Fruit fly (Drosophila melanogaster): ENCODE measurements around the gene Zmynd10.
A peak's percentile ranks its signal among the peaks of the same experiment; 100 is the strongest.

The Zmynd10 gene

dm6 chr3L:13028740-13029139 lies 2.5 kb upstream of the Zmynd10 start, which contains the start of gene CG17672 (continued):
- TF ChIP-seq Hand (GFP tag; optimal IDR thresholded peaks at IDR 0.05) (no peak), CG4282 (GFP tag; optimal IDR thresholded peaks at IDR 0.05) (no peak), Dfd (GFP tag; optimal IDR thresholded peaks at IDR 0.05) (no peak), knrl (GFP tag; IDR thresholded peaks at IDR 0.05; ENCODE audit: partially characterized antibody) (peak; percentile 22; the same call in 1 of the 3 replicates), sna (GFP tag; IDR thresholded peaks at IDR 0.05; ENCODE audit: partially characterized antibody) (no peak), CG43689 (GFP tag; IDR thresholded peaks at IDR 0.05) (no peak), CG7556 (GFP tag; optimal IDR thresholded peaks at IDR 0.05) (no peak), Doc2 (GFP tag; IDR thresholded peaks at IDR 0.05) (no peak), CG6254 (GFP tag; optimal IDR thresholded peaks at IDR 0.05) (no peak), gcm (GFP tag; optimal IDR thresholded peaks at IDR 0.05) (no peak), klu (GFP tag; IDR thresholded peaks at IDR 0.05) (no peak), ab (GFP tag; optimal IDR thresholded peaks at IDR 0.05) (no peak), chm (GFP tag; IDR thresholded peaks at IDR 0.05) (no peak), ftz-f1 (GFP tag; optimal IDR thresholded peaks at IDR 0.05) (no peak), vvl (GFP tag; IDR thresholded peaks at IDR 0.05) (peak; percentile 45; the same call in 1 of the 2 replicates), bcd (GFP tag; optimal IDR thresholded peaks at IDR 0.05) (no peak), Six4 (GFP tag; optimal IDR thresholded peaks at IDR 0.05) (no peak), CG8478 (optimal IDR thresholded peaks at IDR 0.05) (peak; percentile 71), Dll (GFP tag; IDR thresholded peaks at IDR 0.05; ENCODE audit: partially characterized antibody) (no peak), CG12942 (GFP tag; optimal IDR thresholded peaks at IDR 0.05) (no peak), Poxn (GFP tag; IDR thresholded peaks at IDR 0.05) (no peak), gfzf (GFP tag; optimal IDR thresholded peaks at IDR 0.05) (no peak), Jarid2 (GFP tag; optimal IDR thresholded peaks at IDR 0.05) (peak; percentile 69), CG7839 (tag; optimal IDR thresholded peaks at IDR 0.05) (no peak), HLHmδ (GFP tag; optimal IDR thresholded peaks at IDR 0.05) (no peak), ewg (GFP tag; optimal IDR thresholded peaks at IDR 0.05) (no peak), Med (GFP tag) (peak; percentile 30), pan (optimal IDR thresholded peaks at IDR 0.05) (no peak), pan (GFP tag; optimal IDR thresholded peaks at IDR 0.05 in 1 of 2, IDR thresholded peaks at IDR 0.05 in 1 of 2) (no peak), ci (GFP tag; IDR thresholded peaks at IDR 0.05) (peak; percentile 63; the same call in 1 of the 3 replicates), cato (GFP tag; optimal IDR thresholded peaks at IDR 0.05; ENCODE audit: borderline replicate concordance) (no peak), CG13894 (tag; optimal IDR thresholded peaks at IDR 0.05) (no peak), stwl (tag; optimal IDR thresholded peaks at IDR 0.05) (no peak), kni (GFP tag; optimal IDR thresholded peaks at IDR 0.05) (peak; percentile 14), CG6791 (GFP tag; IDR thresholded peaks at IDR 0.05; ENCODE audit: partially characterized antibody) (no peak), CG9797 (GFP tag; optimal IDR thresholded peaks at IDR 0.05) (no peak), Taf1 (GFP tag; IDR thresholded peaks at IDR 0.05) (no peak), CG32772 (GFP tag; IDR thresholded peaks at IDR 0.05) (no peak), CG18262 (tag; optimal IDR thresholded peaks at IDR 0.05) (no peak), mirr (GFP tag; optimal IDR thresholded peaks at IDR 0.05) (no peak), ap (GFP tag; IDR thresholded peaks at IDR 0.05) (no peak), cwo (GFP tag; optimal IDR thresholded peaks at IDR 0.05) (no peak), oc (tag; optimal IDR thresholded peaks at IDR 0.05) (no peak), Xrp1 (GFP tag; IDR thresholded peaks at IDR 0.05) (no peak), CG3281 (GFP tag; optimal IDR thresholded peaks at IDR 0.05) (no peak), CG7928 (GFP tag; optimal IDR thresholded peaks at IDR 0.05) (no peak), CG15269 (tag; optimal IDR thresholded peaks at IDR 0.05) (no peak), CG8089 (GFP tag; optimal IDR thresholded peaks at IDR 0.05) (no peak), Drgx (GFP tag; IDR thresholded peaks at IDR 0.05) (0 out of 2 replicates have a peak, but pooled peaks have one; percentile 15), CG15011 (GFP tag; optimal IDR thresholded peaks at IDR 0.05) (no peak), Nf-YC (tag; optimal IDR thresholded peaks at IDR 0.05) (peak; percentile 45), CG10431 (GFP tag; optimal IDR thresholded peaks at IDR 0.05) (no peak)
